Fruit fly (Drosophila melanogaster) whole organism, prepupa: ENCODE data around the gene E5.

Experiments
- CG34406 ChIP-seq: fragments of 200-800 bp; sonication (Bioruptor generic); optimal IDR thresholded peaks from 3 replicates; lab custom pipeline; 2016; ENCODE audit warnings: missing biosample characterization, missing genetic modification characterization
- topi ChIP-seq: fragments of 200-800 bp; sonication (Bioruptor generic); optimal IDR thresholded peaks from 3 replicates; lab custom pipeline; 2016; ENCODE audit warnings: missing biosample characterization, missing genetic modification characterization

- no peak for TF ChIP-seq topi (GFP tag; lab: Kevin White, UChicago)
- no peak for TF ChIP-seq CG34406 (GFP tag; lab: Kevin White, UChicago)
Measured at dm6 chr3R:13911314-13911713, 36.6 kb upstream of the E5 start.
